Worm (Caenorhabditis elegans) whole organism, L4/young adult: ENCODE data around the gene B0280.17.

Experiments used
- W03F9.2 ChIP-seq: fragments of 150-350 bp; optimal IDR thresholded peaks from 2 replicates; lab custom pipeline; 2014; ENCODE audit warnings: missing biosample characterization, missing genetic modification characterization
- dao-5 ChIP-seq: sonication (generic microtip); optimal IDR thresholded peaks from 2 replicates; lab custom pipeline; 2016; ENCODE audit warnings: missing genotype, missing genetic modification characterization, moderate library complexity, missing compliant biosample characterization
- him-1 ChIP-seq: sonication (generic microtip); optimal IDR thresholded peaks from 2 replicates; lab custom pipeline; 2016; ENCODE audit warnings: missing genotype, missing genetic modification reagents, missing genetic modification characterization, missing compliant biosample characterization

ce11 chrIII:7153747-7154238, 17.9 kb upstream of the B0280.17 start, which contains the start of gene ogt-1:
- TF ChIP-seq him-1 (tag; lab: Kevin White, UChicago) (peak; percentile 26), W03F9.2 (peak; percentile 74), dao-5 (tag; lab: Kevin White, UChicago) (no peak)
